Fruit fly (Drosophila melanogaster) whole organism, embryonic: ENCODE results near the gene mthl12.

Experiments
- CG10209 ChIP-seq: fragments of 200-800 bp; sonication (Bioruptor generic); optimal IDR thresholded peaks from 3 replicates; lab custom pipeline; 2017; ENCODE audit warnings: missing biosample characterization, mild to moderate bottlenecking, missing genetic modification characterization, missing genetic modification reagents
- CG10431 ChIP-seq: fragments of 200-800 bp; sonication (Bioruptor generic); optimal IDR thresholded peaks from 3 replicates; lab custom pipeline; 2018; ENCODE audit warnings: missing biosample characterization, mild to moderate bottlenecking, missing genetic modification characterization
- CG11695 ChIP-seq: fragments of 200-800 bp; sonication (Bioruptor generic); IDR thresholded peaks from 3 replicates; pipeline ENCODE4 v1.3.6; 2022; ENCODE audit warnings: missing biosample characterization, missing genetic modification characterization
- CG12659 ChIP-seq: fragments of 200-800 bp; sonication (Bioruptor generic); optimal IDR thresholded peaks from 3 replicates; lab custom pipeline; 2017; ENCODE audit warnings: mild to moderate bottlenecking, missing biosample characterization, missing genetic modification reagents, missing genetic modification characterization
- CG13775 ChIP-seq: fragments of 200-800 bp; sonication (Bioruptor generic); optimal IDR thresholded peaks from 3 replicates; lab custom pipeline; 2017; ENCODE audit warnings: missing biosample characterization, mild to moderate bottlenecking, missing genetic modification characterization
- CG14710 ChIP-seq: fragments of 200-800 bp; sonication (Bioruptor generic); optimal IDR thresholded peaks from 3 replicates; lab custom pipeline; 2019; ENCODE audit warnings: missing biosample characterization, mild to moderate bottlenecking, missing genetic modification characterization, moderate library complexity
- CG14860 ChIP-seq: fragments of 200-800 bp; sonication (Bioruptor generic); IDR thresholded peaks from 3 replicates; pipeline ENCODE4 v1.3.6; 2022; ENCODE audit warnings: missing biosample characterization, missing genetic modification characterization; ENCODE audit not compliant: partially characterized antibody
- CG1603 ChIP-seq: fragments of 200-800 bp; sonication (Bioruptor generic); optimal IDR thresholded peaks from 2 replicates; lab custom pipeline; 2019; ENCODE audit warnings: missing biosample characterization, mild to moderate bottlenecking, missing genetic modification characterization, moderate library complexity
- CG16813 ChIP-seq: fragments of 200-800 bp; sonication (Bioruptor generic); IDR thresholded peaks from 3 replicates; pipeline ENCODE4 v1.3.6; 2022; ENCODE audit warnings: missing biosample characterization, missing genetic modification characterization; ENCODE audit not compliant: partially characterized antibody
- CG17359 ChIP-seq: fragments of 200-800 bp; sonication (Bioruptor generic); optimal IDR thresholded peaks from 3 replicates; lab custom pipeline; 2018; ENCODE audit warnings: missing biosample characterization, mild to moderate bottlenecking, missing genetic modification characterization, moderate library complexity
- CG2120 ChIP-seq: fragments of 200-800 bp; sonication (Bioruptor generic); optimal IDR thresholded peaks from 3 replicates; lab custom pipeline; 2016; ENCODE audit warnings: missing biosample characterization, missing genetic modification characterization
- CG3065 ChIP-seq: fragments of 200-800 bp; sonication (Bioruptor generic); optimal IDR thresholded peaks from 2 replicates; lab custom pipeline; 2016; ENCODE audit warnings: missing biosample characterization, missing genetic modification characterization
- CG34422 ChIP-seq: fragments of 200-800 bp; sonication (Bioruptor generic); IDR thresholded peaks from 3 replicates; pipeline ENCODE4 v1.3.6; 2022; ENCODE audit warnings: missing biosample characterization, missing genetic modification characterization
- CG4617 ChIP-seq: fragments of 200-800 bp; sonication (Bioruptor generic); optimal IDR thresholded peaks from 3 replicates; lab custom pipeline; 2016; ENCODE audit warnings: missing biosample characterization, missing genetic modification characterization, borderline replicate concordance
- CG4820 ChIP-seq: fragments of 200-800 bp; sonication (Bioruptor generic); optimal IDR thresholded peaks from 3 replicates; lab custom pipeline; 2016; ENCODE audit warnings: missing biosample characterization, missing genetic modification characterization
- CG8478 ChIP-seq: fragments of >200 bp; optimal IDR thresholded peaks from 2 replicates; lab custom pipeline; 2018
- CG8765 ChIP-seq: fragments of 200-800 bp; sonication (Bioruptor generic); IDR thresholded peaks from 2 replicates; pipeline ENCODE4 v1.3.6; 2022; ENCODE audit warnings: missing biosample characterization, missing genetic modification characterization
- CG9797 ChIP-seq: fragments of 200-800 bp; sonication (Bioruptor generic); optimal IDR thresholded peaks from 3 replicates; lab custom pipeline; 2018; ENCODE audit warnings: missing biosample characterization, mild to moderate bottlenecking, missing genetic modification characterization
- CHES-1-like ChIP-seq: fragments of 200-800 bp; sonication (Bioruptor generic); optimal IDR thresholded peaks from 2 replicates; lab custom pipeline; 2016; ENCODE audit warnings: missing biosample characterization, missing genetic modification characterization
- CoRest ChIP-seq: fragments of 200-800 bp; sonication (Bioruptor generic); optimal IDR thresholded peaks from 3 replicates; lab custom pipeline; 2018; ENCODE audit warnings: missing biosample characterization, mild to moderate bottlenecking, missing genetic modification characterization, moderate library complexity
- Dip3 ChIP-seq: fragments of 200-800 bp; sonication (Bioruptor generic); optimal IDR thresholded peaks from 3 replicates; lab custom pipeline; 2016; ENCODE audit warnings: missing biosample characterization, missing genetic modification characterization
- Dref ChIP-seq: fragments of 200-800 bp; sonication (Bioruptor generic); IDR thresholded peaks from 2 replicates; pipeline ENCODE4 v1.3.6; 2022; ENCODE audit warnings: missing biosample characterization, missing genetic modification characterization
- E2f2 ChIP-seq: fragments of 200-800 bp; sonication (Bioruptor generic); IDR thresholded peaks from 2 replicates; pipeline ENCODE4 v1.3.6; 2022; ENCODE audit warnings: missing biosample characterization, missing genetic modification characterization
- Gug ChIP-seq: fragments of 200-800 bp; sonication (Bioruptor generic); IDR thresholded peaks from 4 replicates; pipeline ENCODE4 v1.3.6; 2022; ENCODE audit warnings: missing biosample characterization, missing genetic modification characterization
- HLHmδ ChIP-seq: fragments of 200-800 bp; sonication (Bioruptor generic); optimal IDR thresholded peaks from 2 replicates; lab custom pipeline; 2018; ENCODE audit warnings: missing biosample characterization, mild to moderate bottlenecking, missing genetic modification characterization, moderate library complexity
- HmgD ChIP-seq: fragments of 200-800 bp; sonication (Bioruptor generic); optimal IDR thresholded peaks from 3 replicates; lab custom pipeline; 2016; ENCODE audit warnings: missing biosample characterization, missing genetic modification characterization
- HmgZ ChIP-seq: fragments of 200-800 bp; sonication (Bioruptor generic); optimal IDR thresholded peaks from 2 replicates; lab custom pipeline; 2018; ENCODE audit warnings: missing biosample characterization, mild to moderate bottlenecking, missing genetic modification characterization
- Hr51 ChIP-seq, 2 experiments: fragments of 200-800 bp; sonication (Bioruptor generic); optimal IDR thresholded peaks; 2 replicates in 1 of 2; 3 replicates in 1 of 2; lab custom pipeline; 2016 to 2018; ENCODE audit warnings: missing biosample characterization in 2 of 2, missing genetic modification characterization in 2 of 2, mild to moderate bottlenecking in 1 of 2, moderate library complexity in 1 of 2
- Myb ChIP-seq: fragments of 200-800 bp; sonication (Bioruptor generic); optimal IDR thresholded peaks from 2 replicates; lab custom pipeline; 2016; ENCODE audit warnings: missing biosample characterization, missing genetic modification characterization
- Opbp ChIP-seq: fragments of 200-800 bp; sonication (Bioruptor generic); IDR thresholded peaks from 3 replicates; pipeline ENCODE4 v1.3.6; 2022; ENCODE audit warnings: missing biosample characterization, missing genetic modification characterization; ENCODE audit not compliant: partially characterized antibody
- Optix ChIP-seq: fragments of 200-800 bp; sonication (Bioruptor generic); IDR thresholded peaks from 3 replicates; pipeline ENCODE4 v1.3.6; 2022; ENCODE audit warnings: missing biosample characterization, missing genetic modification characterization
- PHDP ChIP-seq: fragments of 200-800 bp; sonication (Bioruptor generic); optimal IDR thresholded peaks from 3 replicates; lab custom pipeline; 2018; ENCODE audit warnings: missing biosample characterization, mild to moderate bottlenecking, missing genetic modification characterization, moderate library complexity
- Rfx ChIP-seq: fragments of 200-800 bp; sonication (Bioruptor generic); IDR thresholded peaks from 2 replicates; pipeline ENCODE4 v1.3.6; 2022; ENCODE audit warnings: missing biosample characterization, missing genetic modification characterization
- Scr ChIP-seq: fragments of 200-800 bp; sonication (Bioruptor generic); IDR thresholded peaks from 2 replicates; pipeline ENCODE4 v1.3.6; 2022; ENCODE audit warnings: missing biosample characterization, missing genetic modification characterization; ENCODE audit not compliant: partially characterized antibody
- Tbp ChIP-seq: fragments of >200 bp; optimal IDR thresholded peaks from 2 replicates; lab custom pipeline; 2018; ENCODE audit warnings: missing biosample characterization, missing genetic modification characterization
- bsh ChIP-seq, 2 experiments: fragments of 200-800 bp; sonication (Bioruptor generic); optimal IDR thresholded peaks; 2 replicates each; lab custom pipeline; 2017 to 2018; ENCODE audit warnings: mild to moderate bottlenecking in 2 of 2, missing biosample characterization in 2 of 2, missing genetic modification characterization in 2 of 2, moderate library complexity in 1 of 2
- btn ChIP-seq: fragments of 200-800 bp; sonication (Bioruptor generic); optimal IDR thresholded peaks from 2 replicates; lab custom pipeline; 2016; ENCODE audit warnings: missing biosample characterization, missing genetic modification characterization
- crc ChIP-seq: fragments of 200-800 bp; sonication (Bioruptor generic); optimal IDR thresholded peaks from 2 replicates; lab custom pipeline; 2016; ENCODE audit warnings: missing biosample characterization, missing genetic modification characterization
- dan ChIP-seq: fragments of 200-800 bp; sonication (Bioruptor generic); IDR thresholded peaks from 2 replicates; pipeline ENCODE4 v1.3.6; 2022; ENCODE audit warnings: missing biosample characterization, missing genetic modification characterization
- en ChIP-seq: fragments of 200-800 bp; sonication (Bioruptor generic); optimal IDR thresholded peaks from 2 replicates; lab custom pipeline; 2016; ENCODE audit warnings: missing biosample characterization, missing genetic modification characterization
- gsb ChIP-seq: fragments of 200-800 bp; sonication (Bioruptor generic); IDR thresholded peaks from 2 replicates; pipeline ENCODE4 v1.3.6; 2022; ENCODE audit warnings: missing biosample characterization, missing genetic modification characterization
- hb ChIP-seq: fragments of 200-800 bp; sonication (Bioruptor generic); IDR thresholded peaks from 3 replicates; pipeline ENCODE4 v1.3.6; 2022; ENCODE audit warnings: missing biosample characterization, missing genetic modification characterization; ENCODE audit not compliant: partially characterized antibody
- inv ChIP-seq: fragments of 200-800 bp; sonication (Bioruptor generic); IDR thresholded peaks from 2 replicates; pipeline ENCODE4 v1.3.6; 2022; ENCODE audit warnings: missing biosample characterization, missing genetic modification characterization; ENCODE audit not compliant: partially characterized antibody
- mam ChIP-seq: fragments of 200-800 bp; sonication (Bioruptor generic); optimal IDR thresholded peaks from 3 replicates; lab custom pipeline; 2016; ENCODE audit warnings: missing biosample characterization, missing genetic modification characterization
- pzg ChIP-seq: fragments of 200-800 bp; sonication (Bioruptor generic); optimal IDR thresholded peaks from 3 replicates; lab custom pipeline; 2018; ENCODE audit warnings: missing biosample characterization, mild to moderate bottlenecking, missing genetic modification characterization, moderate library complexity
- sd ChIP-seq: fragments of 200-800 bp; sonication (Bioruptor generic); optimal IDR thresholded peaks from 3 replicates; lab custom pipeline; 2018; ENCODE audit warnings: missing biosample characterization, mild to moderate bottlenecking, missing genetic modification characterization, moderate library complexity
- sisA ChIP-seq: fragments of 200-800 bp; sonication (Bioruptor generic); IDR thresholded peaks from 2 replicates; pipeline ENCODE4 v1.3.6; 2022; ENCODE audit warnings: missing biosample characterization, missing genetic modification characterization
- tin ChIP-seq: fragments of 200-800 bp; sonication (Bioruptor generic); optimal IDR thresholded peaks from 3 replicates; lab custom pipeline; 2016; ENCODE audit warnings: missing biosample characterization, missing genetic modification characterization
- trem ChIP-seq: fragments of 200-800 bp; optimal IDR thresholded peaks from 3 replicates; lab custom pipeline; 2019; ENCODE audit warnings: missing biosample characterization, mild to moderate bottlenecking, missing genetic modification characterization, moderate library complexity
- zen ChIP-seq: fragments of 200-800 bp; sonication (Bioruptor generic); optimal IDR thresholded peaks from 3 replicates; lab custom pipeline; 2018; ENCODE audit warnings: missing biosample characterization, mild to moderate bottlenecking, missing genetic modification characterization, moderate library complexity

The mthl12 gene

dm6 chr3R:13403032-13403459, 49.6 kb downstream of the mthl12 start, which contains the start of gene Dpm3 (continued):
- TF ChIP-seq Hr51 (GFP tag; optimal IDR thresholded peaks at IDR 0.05; lab: Kevin White, UChicago) (peak in 1 of 2 experiments; percentile 45), Opbp (GFP tag; lab: Robert Waterston, UW) (peak; percentile 81; the same call in 2 of the 3 replicates), CG1603 (tag; lab: Kevin White, UChicago) (peak; percentile 86), trem (tag; lab: Kevin White, UChicago) (peak; percentile 82), Optix (GFP tag; lab: Robert Waterston, UW) (no peak), CG4617 (peak; percentile 60), CHES-1-like (GFP tag; lab: Kevin White, UChicago) (peak; percentile 68), HLHmδ (no peak), CoRest (tag; lab: Kevin White, UChicago) (peak; percentile 76), hb (GFP tag; lab: Robert Waterston, UW) (peak; percentile 88), gsb (GFP tag; lab: Robert Waterston, UW) (no peak), PHDP (peak; percentile 17), CG12659 (GFP tag; lab: Kevin White, UChicago) (peak; percentile 85), CG13775 (GFP tag; lab: Kevin White, UChicago) (peak; percentile 30), CG10431 (GFP tag; lab: Kevin White, UChicago) (no peak), CG16813 (GFP tag; lab: Robert Waterston, UW) (peak; percentile 89), CG34422 (GFP tag; lab: Robert Waterston, UW) (peak; percentile 79), mam (GFP tag; lab: Kevin White, UChicago) (peak; percentile 56), zen (tag; lab: Kevin White, UChicago) (peak; percentile 68), CG8765 (no peak), pzg (GFP tag; lab: Kevin White, UChicago) (peak; percentile 96), CG9797 (peak; percentile 92), CG14710 (peak; percentile 72), dan (GFP tag; lab: Robert Waterston, UW) (no peak), crc (GFP tag; lab: Kevin White, UChicago) (no peak), en (GFP tag; lab: Kevin White, UChicago) (no peak), CG2120 (GFP tag; lab: Kevin White, UChicago) (peak; percentile 58), bsh (GFP tag; optimal IDR thresholded peaks at IDR 0.05; lab: Kevin White, UChicago) (peak in 1 of 2 experiments; percentile 15), btn (GFP tag; lab: Kevin White, UChicago) (no peak), Myb (GFP tag; lab: Kevin White, UChicago) (peak; percentile 97), CG8478 (no peak), E2f2 (GFP tag; lab: Robert Waterston, UW) (peak; percentile 96), CG4820 (peak; percentile 17), CG10209 (GFP tag; lab: Kevin White, UChicago) (no peak), Gug (no peak), CG11695 (no peak), HmgZ (peak; percentile 77), sd (tag; lab: Kevin White, UChicago) (no peak), Scr (peak; percentile 93), Dref (peak; percentile 99), HmgD (GFP tag; lab: Kevin White, UChicago) (peak; percentile 54), CG14860 (peak; percentile 91), inv (GFP tag; lab: Robert Waterston, UW) (peak; percentile 89), CG17359 (tag; lab: Kevin White, UChicago) (no peak), CG3065 (peak; percentile 17), Tbp (GFP tag; lab: Kevin White, UChicago) (no peak), Dip3 (peak; percentile 38), sisA (GFP tag; lab: Robert Waterston, UW) (0 out of 2 replicates have a peak, but pooled peaks have one; percentile 20), tin (GFP tag; lab: Kevin White, UChicago) (peak; percentile 27), Rfx (GFP tag; lab: Robert Waterston, UW) (peak; percentile 49)
